Fruit fly (Drosophila melanogaster) whole organism, embryonic: ENCODE measurements around the gene Abl.

Experiments
- Awh ChIP-seq: fragments of 200-800 bp; sonication (Bioruptor generic); IDR thresholded peaks from 2 replicates; pipeline ENCODE4, ENCODE4 v1.3.6; 2022; ENCODE audit warnings: missing biosample characterization, missing genetic modification characterization
- BtbVII ChIP-seq: fragments of 200-800 bp; sonication (Bioruptor generic); optimal IDR thresholded peaks from 3 replicates; lab custom pipeline; 2017; ENCODE audit warnings: missing biosample characterization, mild to moderate bottlenecking, missing genetic modification characterization
- CG10979 ChIP-seq: fragments of 200-800 bp; sonication (Bioruptor generic); optimal IDR thresholded peaks from 2 replicates; lab custom pipeline; 2018; ENCODE audit warnings: missing biosample characterization, mild to moderate bottlenecking, missing genetic modification characterization, moderate library complexity
- CG11456 ChIP-seq: fragments of 200-800 bp; sonication (Bioruptor generic); IDR thresholded peaks from 3 replicates; pipeline ENCODE4 v1.3.6; 2022; ENCODE audit warnings: missing biosample characterization, missing genetic modification characterization
- CG11723 ChIP-seq: fragments of 200-800 bp; sonication (Bioruptor generic); optimal IDR thresholded peaks from 2 replicates; lab custom pipeline; 2017; ENCODE audit warnings: missing biosample characterization, mild to moderate bottlenecking, missing genetic modification characterization
- CG12219 ChIP-seq: fragments of 200-800 bp; sonication (Bioruptor generic); optimal IDR thresholded peaks from 3 replicates; lab custom pipeline; 2018; ENCODE audit warnings: missing biosample characterization, mild to moderate bottlenecking, missing genetic modification characterization
- CG13775 ChIP-seq: fragments of 200-800 bp; sonication (Bioruptor generic); optimal IDR thresholded peaks from 3 replicates; lab custom pipeline; 2017; ENCODE audit warnings: missing biosample characterization, mild to moderate bottlenecking, missing genetic modification characterization
- CG14710 ChIP-seq: fragments of 200-800 bp; sonication (Bioruptor generic); optimal IDR thresholded peaks from 3 replicates; lab custom pipeline; 2019; ENCODE audit warnings: missing biosample characterization, mild to moderate bottlenecking, missing genetic modification characterization, moderate library complexity
- CG14860 ChIP-seq: fragments of 200-800 bp; sonication (Bioruptor generic); IDR thresholded peaks from 3 replicates; pipeline ENCODE4 v1.3.6; 2022; ENCODE audit warnings: missing biosample characterization, missing genetic modification characterization; ENCODE audit not compliant: partially characterized antibody
- CG14965 ChIP-seq: fragments of 200-800 bp; sonication (Bioruptor generic); optimal IDR thresholded peaks from 2 replicates; lab custom pipeline; 2016; ENCODE audit warnings: missing biosample characterization, missing genetic modification characterization, borderline replicate concordance
- CG15269 ChIP-seq: fragments of 200-800 bp; sonication (Bioruptor generic); optimal IDR thresholded peaks from 2 replicates; lab custom pipeline; 2018; ENCODE audit warnings: missing biosample characterization, mild to moderate bottlenecking, missing genetic modification characterization, moderate library complexity
- CG15479 ChIP-seq: fragments of 200-800 bp; sonication (Bioruptor generic); optimal IDR thresholded peaks from 3 replicates; lab custom pipeline; 2019; ENCODE audit warnings: missing biosample characterization, mild to moderate bottlenecking, missing genetic modification characterization, moderate library complexity
- CG17829 ChIP-seq: fragments of 200-800 bp; optimal IDR thresholded peaks from 2 replicates; lab custom pipeline; 2019; ENCODE audit warnings: missing biosample characterization, mild to moderate bottlenecking, missing genetic modification characterization, moderate library complexity
- CG18262 ChIP-seq: fragments of 200-800 bp; optimal IDR thresholded peaks from 3 replicates; lab custom pipeline; 2019; ENCODE audit warnings: missing biosample characterization, mild to moderate bottlenecking, missing genetic modification characterization, moderate library complexity
- CG2120 ChIP-seq: fragments of 200-800 bp; sonication (Bioruptor generic); optimal IDR thresholded peaks from 3 replicates; lab custom pipeline; 2016; ENCODE audit warnings: missing biosample characterization, missing genetic modification characterization
- CG2875 ChIP-seq: fragments of 200-800 bp; sonication (Bioruptor generic); optimal IDR thresholded peaks from 2 replicates; lab custom pipeline; 2017; ENCODE audit warnings: missing biosample characterization, mild to moderate bottlenecking, missing genetic modification characterization, missing genetic modification reagents
- CG31224 ChIP-seq: fragments of 200-800 bp; sonication (Bioruptor generic); IDR thresholded peaks from 2 replicates; pipeline ENCODE4 v1.3.6; 2022; ENCODE audit warnings: missing biosample characterization, missing genetic modification characterization
- CG32767 ChIP-seq: fragments of 200-800 bp; sonication (Bioruptor generic); IDR thresholded peaks from 2 replicates; pipeline ENCODE4 v1.3.6; 2022; ENCODE audit warnings: missing biosample characterization, missing genetic modification characterization
- CG42726 ChIP-seq: fragments of 200-800 bp; sonication (Bioruptor generic); IDR thresholded peaks from 2 replicates; pipeline ENCODE4 v1.3.6; 2022; ENCODE audit warnings: missing biosample characterization, missing genetic modification characterization; ENCODE audit not compliant: partially characterized antibody
- CG4360 ChIP-seq: fragments of 200-800 bp; sonication (Bioruptor generic); IDR thresholded peaks from 2 replicates; pipeline ENCODE4 v1.3.6; 2022; ENCODE audit warnings: missing biosample characterization, missing genetic modification characterization
- CG43689 ChIP-seq: fragments of 200-800 bp; sonication (Bioruptor generic); IDR thresholded peaks from 2 replicates; pipeline ENCODE4 v1.3.6; 2022; ENCODE audit warnings: missing biosample characterization, missing genetic modification characterization
- CG6654 ChIP-seq: fragments of 200-800 bp; sonication (Bioruptor generic); optimal IDR thresholded peaks from 2 replicates; lab custom pipeline; 2017; ENCODE audit warnings: missing biosample characterization, mild to moderate bottlenecking, missing genetic modification characterization
- CG6813 ChIP-seq: fragments of 200-800 bp; sonication (Bioruptor generic); optimal IDR thresholded peaks from 2 replicates; lab custom pipeline; 2017; ENCODE audit warnings: missing biosample characterization, missing genetic modification characterization, mild to moderate bottlenecking, moderate library complexity, missing genetic modification reagents
- CG7271 ChIP-seq: fragments of 200-800 bp; sonication (Bioruptor generic); optimal IDR thresholded peaks from 2 replicates; lab custom pipeline; 2018; ENCODE audit warnings: missing biosample characterization, mild to moderate bottlenecking, missing genetic modification characterization, moderate library complexity
- CG7357 ChIP-seq: fragments of 200-800 bp; sonication (Bioruptor generic); IDR thresholded peaks from 3 replicates; pipeline ENCODE4 v1.3.6; 2022; ENCODE audit warnings: missing biosample characterization, missing genetic modification characterization
- CG7745 ChIP-seq: fragments of 200-800 bp; sonication (Bioruptor generic); optimal IDR thresholded peaks from 2 replicates; lab custom pipeline; 2018; ENCODE audit warnings: missing biosample characterization, mild to moderate bottlenecking, missing genetic modification characterization, moderate library complexity
- CG8089 ChIP-seq: fragments of 200-800 bp; sonication (Bioruptor generic); optimal IDR thresholded peaks from 3 replicates; lab custom pipeline; 2016; ENCODE audit warnings: missing biosample characterization, missing genetic modification characterization
- CoRest ChIP-seq: fragments of 200-800 bp; sonication (Bioruptor generic); optimal IDR thresholded peaks from 3 replicates; lab custom pipeline; 2018; ENCODE audit warnings: missing biosample characterization, mild to moderate bottlenecking, missing genetic modification characterization, moderate library complexity
- H15 ChIP-seq: fragments of 200-800 bp; sonication (Bioruptor generic); IDR thresholded peaks from 3 replicates; pipeline ENCODE4 v1.3.6; 2022; ENCODE audit warnings: missing biosample characterization, missing genetic modification characterization
- Hmr ChIP-seq: fragments of 200-800 bp; sonication (Bioruptor generic); optimal IDR thresholded peaks from 3 replicates; lab custom pipeline; 2017; ENCODE audit warnings: mild to moderate bottlenecking, missing biosample characterization, missing genetic modification reagents, missing genetic modification characterization
- Hr39 ChIP-seq: fragments of >200 bp; optimal IDR thresholded peaks from 2 replicates; lab custom pipeline; 2017
- Lhr ChIP-seq: fragments of 200-800 bp; sonication (Bioruptor generic); optimal IDR thresholded peaks from 3 replicates; lab custom pipeline; 2017; ENCODE audit warnings: mild to moderate bottlenecking, missing biosample characterization, missing genetic modification reagents, missing genetic modification characterization
- Rfx ChIP-seq: fragments of 200-800 bp; sonication (Bioruptor generic); IDR thresholded peaks from 2 replicates; pipeline ENCODE4 v1.3.6; 2022; ENCODE audit warnings: missing biosample characterization, missing genetic modification characterization
- cad ChIP-seq: fragments of >200 bp; optimal IDR thresholded peaks from 2 replicates; lab custom pipeline; 2017; ENCODE audit warnings: missing biosample characterization, missing genetic modification characterization
- cas ChIP-seq: fragments of 200-800 bp; sonication (Bioruptor generic); IDR thresholded peaks from 2 replicates; pipeline ENCODE4 v1.3.6; 2022; ENCODE audit warnings: missing biosample characterization, missing genetic modification characterization
- crc ChIP-seq: fragments of 200-800 bp; sonication (Bioruptor generic); optimal IDR thresholded peaks from 2 replicates; lab custom pipeline; 2016; ENCODE audit warnings: missing biosample characterization, missing genetic modification characterization
- cwo ChIP-seq: fragments of 200-800 bp; sonication (Bioruptor generic); optimal IDR thresholded peaks from 3 replicates; lab custom pipeline; 2017; ENCODE audit warnings: missing biosample characterization, missing genetic modification characterization, mild to moderate bottlenecking, moderate library complexity, missing genetic modification reagents
- da ChIP-seq: fragments of 200-800 bp; sonication (Bioruptor generic); optimal IDR thresholded peaks from 2 replicates; lab custom pipeline; 2016; ENCODE audit warnings: missing biosample characterization, missing genetic modification characterization
- gro ChIP-seq: fragments of 200-800 bp; sonication (Bioruptor generic); optimal IDR thresholded peaks from 2 replicates; lab custom pipeline; 2016; ENCODE audit warnings: missing biosample characterization, missing genetic modification characterization
- hbn ChIP-seq: fragments of 200-800 bp; sonication (Bioruptor generic); IDR thresholded peaks from 2 replicates; pipeline ENCODE4 v1.3.6; 2022; ENCODE audit warnings: missing biosample characterization, missing genetic modification characterization; ENCODE audit not compliant: partially characterized antibody
- hth ChIP-seq: fragments of >200 bp; optimal IDR thresholded peaks from 2 replicates; lab custom pipeline; 2017; ENCODE audit warnings: inconsistent platforms
- jing ChIP-seq: fragments of 200-800 bp; sonication (Bioruptor generic); optimal IDR thresholded peaks from 2 replicates; lab custom pipeline; 2018; ENCODE audit warnings: missing biosample characterization, mild to moderate bottlenecking, missing genetic modification characterization
- kay ChIP-seq: fragments of 200-800 bp; sonication (Bioruptor generic); optimal IDR thresholded peaks from 2 replicates; lab custom pipeline; 2016; ENCODE audit warnings: missing biosample characterization, missing genetic modification characterization
- lab ChIP-seq: fragments of 200-800 bp; sonication (Bioruptor generic); optimal IDR thresholded peaks from 3 replicates; lab custom pipeline; 2017; ENCODE audit warnings: missing biosample characterization, missing genetic modification characterization, mild to moderate bottlenecking, moderate library complexity, missing genetic modification reagents
- maf-S ChIP-seq: fragments of 200-800 bp; sonication (Bioruptor generic); optimal IDR thresholded peaks from 2 replicates; lab custom pipeline; 2016; ENCODE audit warnings: missing biosample characterization, missing genetic modification characterization
- mam ChIP-seq: fragments of 200-800 bp; sonication (Bioruptor generic); optimal IDR thresholded peaks from 3 replicates; lab custom pipeline; 2016; ENCODE audit warnings: missing biosample characterization, missing genetic modification characterization
- pnt ChIP-seq: fragments of 200-800 bp; sonication (Bioruptor generic); optimal IDR thresholded peaks from 3 replicates; lab custom pipeline; 2016; ENCODE audit warnings: missing biosample characterization, missing genetic modification characterization
- pum ChIP-seq: fragments of 200-800 bp; sonication (Bioruptor generic); optimal IDR thresholded peaks from 2 replicates; lab custom pipeline; 2016; ENCODE audit warnings: missing biosample characterization, missing genetic modification characterization
- run ChIP-seq: fragments of 200-800 bp; sonication (Bioruptor generic); optimal IDR thresholded peaks from 3 replicates; lab custom pipeline; 2018; ENCODE audit warnings: missing biosample characterization, mild to moderate bottlenecking, missing genetic modification characterization
- sim ChIP-seq: fragments of 200-800 bp; sonication (Bioruptor generic); IDR thresholded peaks from 2 replicates; pipeline ENCODE4 v1.3.6; 2022; ENCODE audit warnings: missing biosample characterization, missing genetic modification characterization
- trh ChIP-seq: fragments of 200-800 bp; sonication (Bioruptor generic); optimal IDR thresholded peaks from 2 replicates; lab custom pipeline; 2016; ENCODE audit warnings: missing biosample characterization, missing genetic modification characterization
- wdn ChIP-seq: fragments of 200-800 bp; sonication (Bioruptor generic); IDR thresholded peaks from 2 replicates; pipeline ENCODE4 v1.3.6; 2022; ENCODE audit warnings: missing biosample characterization, missing genetic modification characterization

The Abl gene

DNA sequence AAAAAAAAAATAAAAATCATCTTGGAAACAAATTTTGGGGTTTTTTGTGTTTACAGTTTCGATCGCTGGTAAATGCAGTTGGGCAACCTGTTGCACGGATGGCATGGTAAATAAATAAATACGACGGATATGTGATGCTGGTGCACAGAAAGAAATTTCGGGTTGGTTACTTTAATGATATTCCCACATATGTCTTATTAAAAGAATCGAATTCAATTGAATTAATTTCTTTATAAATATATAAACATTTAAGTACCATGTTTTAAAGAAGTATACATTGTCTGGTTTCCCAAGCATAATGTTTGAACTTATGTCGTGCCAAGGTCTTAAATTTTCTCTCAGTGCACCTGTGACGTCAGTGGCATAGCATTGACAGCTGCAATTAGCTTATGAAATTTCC lies 80.2 kb downstream of the Abl start (continued):
- TF ChIP-seq maf-S (no peak), CG12219 (GFP tag; lab: Kevin White, UChicago) (peak; percentile 65), Hr39 (lab: Kevin White, UChicago) (no peak), mam (no peak), pum (GFP tag; lab: Kevin White, UChicago) (no peak), CG31224 (GFP tag; lab: Robert Waterston, UW) (no peak), CG18262 (tag; lab: Kevin White, UChicago) (peak; percentile 77), BtbVII (GFP tag; lab: Kevin White, UChicago) (peak; percentile 2), CG6654 (GFP tag; lab: Kevin White, UChicago) (peak; percentile 19), CG7745 (tag; lab: Kevin White, UChicago) (no peak), CG10979 (tag; lab: Kevin White, UChicago) (peak; percentile 82), CG15479 (no peak), CG14860 (no peak), pnt (GFP tag; lab: Kevin White, UChicago) (no peak), CG32767 (GFP tag; lab: Robert Waterston, UW) (0 out of 2 replicates have a peak, but pooled peaks have one; percentile 8), CG15269 (tag; lab: Kevin White, UChicago) (peak; percentile 71), CG14710 (peak; percentile 68), CG17829 (tag; lab: Kevin White, UChicago) (peak; percentile 72), lab (GFP tag; lab: Kevin White, UChicago) (peak; percentile 56), H15 (GFP tag; lab: Robert Waterston, UW) (0 out of 3 replicates have a peak, but pooled peaks have one; percentile 39), trh (GFP tag; lab: Kevin White, UChicago) (no peak), CG43689 (GFP tag; lab: Robert Waterston, UW) (no peak), CG42726 (GFP tag; lab: Robert Waterston, UW) (no peak), hbn (GFP tag; lab: Robert Waterston, UW) (no peak), Awh (GFP tag; lab: Robert Waterston, UW) (no peak), jing (GFP tag; lab: Kevin White, UChicago) (peak; percentile 27), CG7357 (no peak), Rfx (GFP tag; lab: Robert Waterston, UW) (peak; percentile 19; the same call in 1 of the 2 replicates), sim (GFP tag; lab: Robert Waterston, UW) (no peak), CG13775 (GFP tag; lab: Kevin White, UChicago) (peak; percentile 18), da (no peak), wdn (GFP tag; lab: Robert Waterston, UW) (no peak), cas (GFP tag; lab: Robert Waterston, UW) (no peak), CG6813 (GFP tag; lab: Kevin White, UChicago) (peak; percentile 2), Lhr (GFP tag; lab: Kevin White, UChicago) (peak; percentile 23), CG11723 (GFP tag; lab: Kevin White, UChicago) (peak; percentile 33), crc (GFP tag; lab: Kevin White, UChicago) (no peak), hth (no peak), CG2875 (GFP tag; lab: Kevin White, UChicago) (peak; percentile 50), gro (GFP tag; lab: Kevin White, UChicago) (no peak), CG14965 (GFP tag; lab: Kevin White, UChicago) (no peak), kay (GFP tag; lab: Kevin White, UChicago) (no peak), CG4360 (GFP tag; lab: Robert Waterston, UW) (peak; percentile 37; the same call in 1 of the 2 replicates), CG2120 (no peak), Hmr (no peak), cwo (GFP tag; lab: Kevin White, UChicago) (peak; percentile 29), CG11456 (no peak), run (tag; lab: Kevin White, UChicago) (peak; percentile 43), CoRest (tag; lab: Kevin White, UChicago) (peak; percentile 73), cad (GFP tag; lab: Kevin White, UChicago) (no peak), CG8089 (no peak), CG7271 (tag; lab: Kevin White, UChicago) (no peak)
